Worm (Caenorhabditis elegans) whole organism, young adult: ENCODE results near the gene C47D12.4.

Experiments used
- F23B12.7 ChIP-seq: sonication (generic microtip); optimal IDR thresholded peaks from 2 replicates; lab custom pipeline; 2017; ENCODE audit warnings: missing genetic modification characterization, mild to moderate bottlenecking, missing compliant biosample characterization, antibody characterized with exemption, moderate library complexity; ENCODE audit not compliant: insufficient read depth
- F57C9.4 ChIP-seq: sonication (generic microtip); optimal IDR thresholded peaks from 2 replicates; lab custom pipeline; 2017; ENCODE audit warnings: mild to moderate bottlenecking, missing genetic modification characterization, missing compliant biosample characterization
- Y56A3A.18 ChIP-seq: fragments of 200-800 bp; sonication (Bioruptor generic); IDR thresholded peaks from 2 replicates; pipeline ENCODE4 v1.3.6; 2022; ENCODE audit warnings: missing genetic modification reagents, missing genetic modification characterization, missing compliant biosample characterization
- dpl-1 ChIP-seq: fragments of 150-350 bp; optimal IDR thresholded peaks from 2 replicates; lab custom pipeline; 2014; ENCODE audit warnings: missing biosample characterization, missing genetic modification reagents, missing genetic modification characterization
- lir-1 ChIP-seq: fragments of 200-800 bp; sonication (Bioruptor generic); conservative IDR thresholded peaks from 2 replicates; pipeline ENCODE4 v1.3.6; 2022; ENCODE audit warnings: missing genetic modification reagents, missing genetic modification characterization, missing compliant biosample characterization
- madf-8 ChIP-seq: fragments of 200-800 bp; sonication (Bioruptor generic); conservative IDR thresholded peaks from 2 replicates; pipeline ENCODE4 v1.3.6; 2022; ENCODE audit warnings: missing genetic modification reagents, missing genetic modification characterization, missing compliant biosample characterization
- nfya-1 ChIP-seq: sonication (generic microtip); optimal IDR thresholded peaks from 2 replicates; lab custom pipeline; 2017; ENCODE audit warnings: antibody characterized with exemption, missing compliant biosample characterization, missing genetic modification characterization, borderline replicate concordance; ENCODE audit not compliant: insufficient read depth
- unc-62 ChIP-seq: fragments of 150-350 bp; optimal IDR thresholded peaks from 2 replicates; lab custom pipeline; 2014; ENCODE audit warnings: missing biosample characterization, missing genetic modification reagents, missing genetic modification characterization

DNA sequence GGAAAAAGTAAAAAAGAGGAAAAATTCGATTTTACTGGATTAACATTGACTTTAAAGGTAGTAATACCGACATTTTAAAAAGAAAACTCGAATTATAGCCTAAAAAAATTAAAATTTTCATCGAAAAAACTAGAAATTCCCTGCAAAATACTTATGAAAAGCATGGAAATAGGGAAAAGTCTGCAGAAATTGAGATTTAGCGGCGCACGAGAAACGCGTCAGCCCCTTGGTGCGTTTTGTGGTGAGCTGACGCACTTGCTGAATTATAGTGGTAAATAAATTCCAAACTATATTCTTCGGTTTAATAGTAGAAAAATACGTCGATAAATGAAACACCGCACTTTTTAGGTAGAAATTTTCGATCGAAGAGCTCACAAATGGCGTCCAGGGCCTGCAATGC is 12.9 kb downstream of the C47D12.4 start:
- TF ChIP-seq nfya-1 (tag; lab: Kevin White, UChicago) (no peak), F57C9.4 (no peak), madf-8 (GFP tag; lab: Robert Waterston, UW) (no peak), lir-1 (no peak), Y56A3A.18 (GFP tag; lab: Robert Waterston, UW) (no peak), dpl-1 (no peak), unc-62 (GFP tag; lab: Kevin White, UChicago) (no peak), F23B12.7 (tag; lab: Kevin White, UChicago) (no peak)
